Worm (Caenorhabditis elegans) whole organism, L2 larva: Measurements from ENCODE around the gene B0280.9.

Experiments
- C34F6.9 ChIP-seq: fragments of 150-350 bp; optimal IDR thresholded peaks from 2 replicates; lab custom pipeline; 2014; ENCODE audit warnings: missing biosample characterization, missing genetic modification characterization
- F13H6.1 ChIP-seq: sonication (generic microtip); optimal IDR thresholded peaks from 2 replicates; lab custom pipeline; 2016; ENCODE audit warnings: missing genetic modification characterization, missing compliant biosample characterization
- R02D3.7 ChIP-seq: fragments of 150-350 bp; optimal IDR thresholded peaks from 2 replicates; lab custom pipeline; 2014; ENCODE audit warnings: missing biosample characterization, missing genetic modification characterization
- Y55F3AM.14 ChIP-seq: fragments of 200-800 bp; sonication (Bioruptor generic); optimal IDR thresholded peaks from 2 replicates; lab custom pipeline; 2018; ENCODE audit warnings: mild to moderate bottlenecking, missing genetic modification characterization, missing compliant biosample characterization
- ZK546.5 ChIP-seq: sonication (generic microtip); optimal IDR thresholded peaks from 2 replicates; lab custom pipeline; 2017; ENCODE audit warnings: missing biosample characterization, missing genetic modification characterization
- alr-1 ChIP-seq: fragments of 150-350 bp; optimal IDR thresholded peaks from 2 replicates; lab custom pipeline; 2014; ENCODE audit warnings: missing biosample characterization, missing genetic modification characterization
- aly-2 ChIP-seq: fragments of 150-350 bp; optimal IDR thresholded peaks from 2 replicates; lab custom pipeline; 2014; ENCODE audit warnings: missing biosample characterization, missing genetic modification characterization
- ama-1 ChIP-seq: fragments of 150-350 bp; optimal IDR thresholded peaks from 2 replicates; lab custom pipeline; 2018; ENCODE audit warnings: inconsistent platforms
- blmp-1 ChIP-seq: sonication (generic microtip); optimal IDR thresholded peaks from 2 replicates; lab custom pipeline; 2017; ENCODE audit warnings: missing genetic modification characterization, mild to moderate bottlenecking, missing compliant biosample characterization, antibody characterized with exemption, moderate library complexity; ENCODE audit not compliant: insufficient read depth
- ceh-16 ChIP-seq: fragments of 150-350 bp; optimal IDR thresholded peaks from 2 replicates; lab custom pipeline; 2014; ENCODE audit warnings: missing biosample characterization, missing genetic modification characterization
- ceh-82 ChIP-seq: fragments of 150-350 bp; optimal IDR thresholded peaks from 2 replicates; lab custom pipeline; 2014; ENCODE audit warnings: missing biosample characterization, missing genetic modification characterization
- crh-2 ChIP-seq: sonication (generic microtip); optimal IDR thresholded peaks from 2 replicates; lab custom pipeline; 2017; ENCODE audit warnings: missing biosample characterization, missing genetic modification characterization
- dmd-4 ChIP-seq: sonication (generic microtip); optimal IDR thresholded peaks from 2 replicates; lab custom pipeline; 2017; ENCODE audit warnings: missing biosample characterization, missing genetic modification characterization
- egl-27 ChIP-seq: sonication (generic microtip); optimal IDR thresholded peaks from 3 replicates; lab custom pipeline; 2017; ENCODE audit warnings: missing biosample characterization, missing genetic modification reagents, missing genetic modification characterization
- elt-1 ChIP-seq: fragments of 150-350 bp; optimal IDR thresholded peaks from 2 replicates; lab custom pipeline; 2014; ENCODE audit warnings: missing biosample characterization, missing genetic modification characterization
- elt-3 ChIP-seq: sonication (generic microtip); optimal IDR thresholded peaks from 2 replicates; lab custom pipeline; 2017; ENCODE audit warnings: missing biosample characterization, missing genetic modification characterization
- fos-1 ChIP-seq: fragments of 150-350 bp; optimal IDR thresholded peaks from 2 replicates; lab custom pipeline; 2014; ENCODE audit warnings: missing biosample characterization, missing genetic modification characterization
- gmeb-1 ChIP-seq: fragments of 150-350 bp; optimal IDR thresholded peaks from 2 replicates; lab custom pipeline; 2014; ENCODE audit warnings: missing biosample characterization, missing genetic modification characterization
- lin-13 ChIP-seq: fragments of 150-350 bp; optimal IDR thresholded peaks from 2 replicates; lab custom pipeline; 2014; ENCODE audit warnings: missing biosample characterization, missing genetic modification reagents, missing genetic modification characterization
- lsy-2 ChIP-seq, 2 experiments: fragments of 150-350 bp in 1 of 2; sonication (generic microtip) in 1 of 2; optimal IDR thresholded peaks; 2 replicates each; lab custom pipeline; 2014 to 2017; ENCODE audit warnings: missing biosample characterization in 2 of 2, missing genetic modification characterization in 2 of 2
- mab-5 ChIP-seq: fragments of 150-350 bp; optimal IDR thresholded peaks from 2 replicates; lab custom pipeline; 2014; ENCODE audit warnings: missing biosample characterization, missing genetic modification characterization
- mdl-1 ChIP-seq, 2 experiments: fragments of 150-350 bp in 1 of 2; sonication (generic microtip) in 1 of 2; optimal IDR thresholded peaks; 2 replicates each; lab custom pipeline; 2017; ENCODE audit warnings: missing biosample characterization in 2 of 2, missing genetic modification characterization in 2 of 2
- nhr-10 ChIP-seq: sonication (generic microtip); optimal IDR thresholded peaks from 2 replicates; lab custom pipeline; 2017; ENCODE audit warnings: missing biosample characterization, missing genetic modification characterization
- nhr-11 ChIP-seq: fragments of 150-350 bp; optimal IDR thresholded peaks from 2 replicates; lab custom pipeline; 2014; ENCODE audit warnings: missing biosample characterization, missing genetic modification characterization
- nhr-12 ChIP-seq: fragments of 150-350 bp; optimal IDR thresholded peaks from 2 replicates; lab custom pipeline; 2014; ENCODE audit warnings: missing biosample characterization, missing genetic modification characterization
- nhr-129 ChIP-seq: fragments of 150-350 bp; optimal IDR thresholded peaks from 2 replicates; lab custom pipeline; 2014; ENCODE audit warnings: missing biosample characterization, missing genetic modification characterization
- nhr-21 ChIP-seq: fragments of 150-350 bp; optimal IDR thresholded peaks from 2 replicates; lab custom pipeline; 2014; ENCODE audit warnings: missing biosample characterization, missing genetic modification characterization
- nhr-237 ChIP-seq: fragments of 150-350 bp; optimal IDR thresholded peaks from 2 replicates; lab custom pipeline; 2014; ENCODE audit warnings: missing biosample characterization, missing genetic modification characterization
- nhr-25 ChIP-seq: fragments of 150-350 bp; sonication (generic microtip); optimal IDR thresholded peaks from 3 replicates; lab custom pipeline; 2014; ENCODE audit warnings: missing biosample characterization, missing genetic modification characterization
- peb-1 ChIP-seq: fragments of 150-350 bp; optimal IDR thresholded peaks from 2 replicates; lab custom pipeline; 2014; ENCODE audit warnings: missing biosample characterization, missing genetic modification characterization
- sem-4 ChIP-seq: fragments of 150-350 bp; optimal IDR thresholded peaks from 2 replicates; lab custom pipeline; 2014; ENCODE audit warnings: missing biosample characterization, missing genetic modification reagents, missing genetic modification characterization
- skn-1 ChIP-seq: sonication (generic microtip); optimal IDR thresholded peaks from 2 replicates; lab custom pipeline; 2017; ENCODE audit warnings: missing biosample characterization, missing genetic modification characterization
- sma-3 ChIP-seq: sonication (generic microtip); optimal IDR thresholded peaks from 2 replicates; lab custom pipeline; 2016; ENCODE audit warnings: missing genetic modification reagents, missing genetic modification characterization, missing compliant biosample characterization
- sma-9 ChIP-seq, 2 experiments: fragments of 150-350 bp in 1 of 2; sonication (generic microtip) in 1 of 2; optimal IDR thresholded peaks; 2 replicates each; lab custom pipeline; 2014 to 2016; ENCODE audit warnings: missing genetic modification characterization in 2 of 2, mild to moderate bottlenecking in 1 of 2, missing biosample characterization in 1 of 2, missing compliant biosample characterization in 1 of 2, missing genetic modification reagents in 1 of 2, moderate library complexity in 1 of 2
- snpc-4 ChIP-seq: fragments of 150-350 bp; optimal IDR thresholded peaks from 2 replicates; lab custom pipeline; 2014; ENCODE audit warnings: missing biosample characterization, missing genetic modification characterization
- unc-39 ChIP-seq: fragments of 150-350 bp; optimal IDR thresholded peaks from 2 replicates; lab custom pipeline; 2014; ENCODE audit warnings: missing biosample characterization, missing genetic modification characterization
- unc-55 ChIP-seq: fragments of 150-350 bp; sonication (generic microtip); optimal IDR thresholded peaks from 3 replicates; lab custom pipeline; 2014; ENCODE audit warnings: missing biosample characterization, missing genetic modification reagents, missing genetic modification characterization
- unc-62 ChIP-seq: fragments of 150-350 bp; optimal IDR thresholded peaks from 2 replicates; lab custom pipeline; 2014; ENCODE audit warnings: missing biosample characterization, missing genetic modification reagents, missing genetic modification characterization
- ztf-1 ChIP-seq: fragments of 200-800 bp; sonication (Bioruptor generic); conservative IDR thresholded peaks from 2 replicates; pipeline ENCODE4 v1.3.6; 2022; ENCODE audit warnings: missing genetic modification characterization, missing compliant biosample characterization
- ztf-4 ChIP-seq: fragments of 150-350 bp; optimal IDR thresholded peaks from 2 replicates; lab custom pipeline; 2014; ENCODE audit warnings: missing biosample characterization, missing genetic modification characterization

B0280.9 gene

ce11 chrIII:7162065-7162762, 39.5 kb upstream of the B0280.9 start, which contains the start of the genes syf-2 and K04G7.1 (continued):
- peak; percentile 78 to 96 for TF ChIP-seq lsy-2 (tag; optimal IDR thresholded peaks at IDR 0.05; lab: Kevin White, UChicago)
- TF ChIP-seq sem-4 (tag; lab: Kevin White, UChicago), result peak; percentile 77
- TF ChIP-seq ZK546.5 (tag; lab: Kevin White, UChicago), result peak; percentile 12

ce11 chrIII:7161055-7161454, 38.4 kb upstream of the B0280.9 start, which contains the start of gene rnp-7:
Gene rnp-7, minus strand, starts transcription at chrIII:7161155.
- TF ChIP-seq nhr-21, result no peak
- TF ChIP-seq nhr-12 (tag; lab: Kevin White, UChicago), result no peak
- no peak for TF ChIP-seq crh-2 (tag; lab: Kevin White, UChicago)
- no peak for TF ChIP-seq elt-3 (tag; lab: Kevin White, UChicago)
- TF ChIP-seq Y55F3AM.14 (GFP tag; lab: Kevin White, UChicago), result no peak
- no peak for TF ChIP-seq mdl-1 (tag; optimal IDR thresholded peaks at IDR 0.05; lab: Kevin White, UChicago)

ce11 chrIII:7159246-7159645, 36.6 kb upstream of the B0280.9 start:
- TF ChIP-seq nhr-237, result no peak
- no peak for TF ChIP-seq ceh-82 (tag; lab: Kevin White, UChicago)
- TF ChIP-seq unc-39 (tag; lab: Kevin White, UChicago), result no peak
- TF ChIP-seq sma-9 (GFP tag; optimal IDR thresholded peaks at IDR 0.05; lab: Kevin White, UChicago), result no peak
- no peak for TF ChIP-seq sma-9 (tag; optimal IDR thresholded peaks at IDR 0.05; lab: Kevin White, UChicago)
- TF ChIP-seq nhr-21, result no peak
- no peak for TF ChIP-seq crh-2 (tag; lab: Kevin White, UChicago)
- TF ChIP-seq skn-1, result no peak
- no peak for TF ChIP-seq unc-55 (GFP tag; lab: Kevin White, UChicago)
- no peak for TF ChIP-seq R02D3.7 (tag; lab: Kevin White, UChicago)
- no peak for TF ChIP-seq nhr-129 (tag; lab: Kevin White, UChicago)
- no peak for TF ChIP-seq mdl-1 (tag; optimal IDR thresholded peaks at IDR 0.05; lab: Kevin White, UChicago)
- no peak for TF ChIP-seq aly-2 (tag; lab: Kevin White, UChicago)
- no peak for TF ChIP-seq snpc-4 (tag; lab: Kevin White, UChicago)
- TF ChIP-seq ztf-1 (GFP tag; lab: Robert Waterston, UW), result no peak
- TF ChIP-seq lin-13 (GFP tag; lab: Kevin White, UChicago), result no peak
- TF ChIP-seq alr-1, result no peak
- no peak for TF ChIP-seq nhr-12 (tag; lab: Kevin White, UChicago)
- no peak for TF ChIP-seq unc-62 (GFP tag; lab: Kevin White, UChicago)

ce11 chrIII:7158709-7159108, 36.0 kb upstream of the B0280.9 start, which contains the start of gene nuo-4:
Gene nuo-4, minus strand, starts transcription at chrIII:7158809.
- TF ChIP-seq C34F6.9 (tag; lab: Kevin White, UChicago), result no peak

- TF ChIP-seq unc-39 (tag; lab: Kevin White, UChicago) (no peak), ceh-82 (tag; lab: Kevin White, UChicago) (no peak), fos-1 (tag; lab: Kevin White, UChicago) (peak; percentile 78), elt-1 (tag; lab: Kevin White, UChicago) (no peak), mab-5 (tag; lab: Kevin White, UChicago) (peak; percentile 84), F13H6.1 (tag; lab: Kevin White, UChicago) (peak; percentile 96), alr-1 (no peak), aly-2 (tag; lab: Kevin White, UChicago) (no peak), nhr-129 (tag; lab: Kevin White, UChicago) (peak; percentile 94), gmeb-1 (tag; lab: Kevin White, UChicago) (peak; percentile 77), sma-3 (GFP tag; lab: Kevin White, UChicago) (peak; percentile 88), snpc-4 (tag; lab: Kevin White, UChicago) (peak; percentile 76), nhr-11 (tag; lab: Kevin White, UChicago) (no peak), C34F6.9 (tag; lab: Kevin White, UChicago) (peak; percentile 97), nhr-25 (tag; lab: Kevin White, UChicago) (peak; percentile 92), skn-1 (no peak), elt-3 (tag; lab: Kevin White, UChicago) (no peak), ceh-16 (tag; lab: Kevin White, UChicago) (peak; percentile 76), ztf-4 (tag; lab: Kevin White, UChicago) (peak; percentile 92), ZK546.5 (tag; lab: Kevin White, UChicago) (peak; percentile 64), unc-55 (GFP tag; lab: Kevin White, UChicago) (peak; percentile 89), crh-2 (tag; lab: Kevin White, UChicago) (peak; percentile 95), nhr-21 (peak; percentile 93), ztf-1 (GFP tag; lab: Robert Waterston, UW) (no peak), lin-13 (GFP tag; lab: Kevin White, UChicago) (peak; percentile 90), dmd-4 (tag; lab: Kevin White, UChicago) (no peak), nhr-10 (peak; percentile 75), blmp-1 (tag; lab: Kevin White, UChicago) (peak; percentile 49), ama-1 (lab: Kevin White, UChicago) (peak; percentile 79), egl-27 (peak; percentile 100), sem-4 (tag; lab: Kevin White, UChicago) (peak; percentile 92), nhr-237 (no peak), sma-9 (GFP tag; optimal IDR thresholded peaks at IDR 0.05; lab: Kevin White, UChicago) (peak; percentile 98), sma-9 (tag; optimal IDR thresholded peaks at IDR 0.05; lab: Kevin White, UChicago) (peak; percentile 38), peb-1 (tag; lab: Kevin White, UChicago) (no peak)
Observed at ce11 chrIII:7155631-7156030, 32.9 kb upstream of the B0280.9 start.
